Fruit fly (Drosophila melanogaster) whole organism, embryonic: Measurements from ENCODE around the gene CG31875.

Experiments used
- Blimp-1 ChIP-seq: fragments of 200-800 bp; sonication (Bioruptor generic); optimal IDR thresholded peaks from 3 replicates; lab custom pipeline; 2018; ENCODE audit warnings: missing biosample characterization, missing genetic modification characterization, mild to moderate bottlenecking, moderate library complexity, missing genetic modification reagents
- CG1024 ChIP-seq: fragments of 200-800 bp; sonication (Bioruptor generic); IDR thresholded peaks from 2 replicates; pipeline ENCODE4 v1.3.6; 2022; ENCODE audit warnings: missing biosample characterization, missing genetic modification characterization
- CG10565 ChIP-seq: fragments of 200-800 bp; sonication (Bioruptor generic); optimal IDR thresholded peaks from 3 replicates; lab custom pipeline; 2016; ENCODE audit warnings: missing biosample characterization, mild to moderate bottlenecking, missing genetic modification characterization
- CG10654 ChIP-seq: fragments of 200-800 bp; sonication (Bioruptor generic); optimal IDR thresholded peaks from 2 replicates; lab custom pipeline; 2016; ENCODE audit warnings: missing biosample characterization, missing genetic modification characterization
- CG11723 ChIP-seq: fragments of 200-800 bp; sonication (Bioruptor generic); optimal IDR thresholded peaks from 2 replicates; lab custom pipeline; 2017; ENCODE audit warnings: missing biosample characterization, mild to moderate bottlenecking, missing genetic modification characterization
- CG14965 ChIP-seq: fragments of 200-800 bp; sonication (Bioruptor generic); optimal IDR thresholded peaks from 2 replicates; lab custom pipeline; 2016; ENCODE audit warnings: missing biosample characterization, missing genetic modification characterization, borderline replicate concordance
- CG15479 ChIP-seq: fragments of 200-800 bp; sonication (Bioruptor generic); optimal IDR thresholded peaks from 3 replicates; lab custom pipeline; 2019; ENCODE audit warnings: missing biosample characterization, mild to moderate bottlenecking, missing genetic modification characterization, moderate library complexity
- CG15514 ChIP-seq: fragments of 200-800 bp; sonication (Bioruptor generic); optimal IDR thresholded peaks from 3 replicates; lab custom pipeline; 2017; ENCODE audit warnings: missing biosample characterization, missing genetic modification characterization, mild to moderate bottlenecking, moderate library complexity, missing genetic modification reagents
- CG16813 ChIP-seq: fragments of 200-800 bp; sonication (Bioruptor generic); IDR thresholded peaks from 3 replicates; pipeline ENCODE4 v1.3.6; 2022; ENCODE audit warnings: missing biosample characterization, missing genetic modification characterization; ENCODE audit not compliant: partially characterized antibody
- CG17802 ChIP-seq: fragments of 200-800 bp; sonication (Bioruptor generic); optimal IDR thresholded peaks from 2 replicates; lab custom pipeline; 2018; ENCODE audit warnings: missing biosample characterization, mild to moderate bottlenecking, missing genetic modification characterization, moderate library complexity
- CG18619 ChIP-seq: fragments of 200-800 bp; sonication (Bioruptor generic); optimal IDR thresholded peaks from 3 replicates; lab custom pipeline; 2017; ENCODE audit warnings: missing biosample characterization, mild to moderate bottlenecking, missing genetic modification characterization
- CG2120 ChIP-seq: fragments of 200-800 bp; sonication (Bioruptor generic); optimal IDR thresholded peaks from 3 replicates; lab custom pipeline; 2016; ENCODE audit warnings: missing biosample characterization, missing genetic modification characterization
- CG31365 ChIP-seq: fragments of 200-800 bp; sonication (Bioruptor generic); optimal IDR thresholded peaks from 2 replicates; lab custom pipeline; 2018; ENCODE audit warnings: missing biosample characterization, mild to moderate bottlenecking, missing genetic modification characterization
- CG31441 ChIP-seq: fragments of 200-800 bp; sonication (Bioruptor generic); IDR thresholded peaks from 2 replicates; pipeline ENCODE4 v1.3.6; 2022; ENCODE audit warnings: missing biosample characterization, missing genetic modification characterization
- CG34376 ChIP-seq: fragments of 200-800 bp; sonication (Bioruptor generic); optimal IDR thresholded peaks from 2 replicates; lab custom pipeline; 2018; ENCODE audit warnings: missing biosample characterization, mild to moderate bottlenecking, missing genetic modification characterization
- CG3726 ChIP-seq: fragments of 200-800 bp; sonication (Bioruptor generic); IDR thresholded peaks from 3 replicates; pipeline ENCODE4, ENCODE4 v1.3.6; 2022; ENCODE audit warnings: missing biosample characterization, missing genetic modification characterization
- CG4328 ChIP-seq: fragments of 200-800 bp; sonication (Bioruptor generic); optimal IDR thresholded peaks from 3 replicates; lab custom pipeline; 2017; ENCODE audit warnings: missing biosample characterization, missing genetic modification reagents, missing genetic modification characterization
- CG4360 ChIP-seq: fragments of 200-800 bp; sonication (Bioruptor generic); IDR thresholded peaks from 2 replicates; pipeline ENCODE4 v1.3.6; 2022; ENCODE audit warnings: missing biosample characterization, missing genetic modification characterization
- CG7987 ChIP-seq: fragments of 200-800 bp; sonication (Bioruptor generic); optimal IDR thresholded peaks from 2 replicates; lab custom pipeline; 2018; ENCODE audit warnings: missing biosample characterization, mild to moderate bottlenecking, missing genetic modification characterization, moderate library complexity
- CHES-1-like ChIP-seq: fragments of 200-800 bp; sonication (Bioruptor generic); optimal IDR thresholded peaks from 2 replicates; lab custom pipeline; 2016; ENCODE audit warnings: missing biosample characterization, missing genetic modification characterization
- CoRest ChIP-seq: fragments of 200-800 bp; sonication (Bioruptor generic); optimal IDR thresholded peaks from 3 replicates; lab custom pipeline; 2018; ENCODE audit warnings: missing biosample characterization, mild to moderate bottlenecking, missing genetic modification characterization, moderate library complexity
- Dll ChIP-seq: fragments of 200-800 bp; sonication (Bioruptor generic); IDR thresholded peaks from 4 replicates; pipeline ENCODE4 v1.3.6; 2022; ENCODE audit warnings: missing biosample characterization, missing genetic modification characterization; ENCODE audit not compliant: partially characterized antibody
- Fer2 ChIP-seq: fragments of 200-800 bp; sonication (Bioruptor generic); optimal IDR thresholded peaks from 2 replicates; lab custom pipeline; 2018; ENCODE audit warnings: missing biosample characterization, mild to moderate bottlenecking, missing genetic modification characterization, moderate library complexity
- Hr51 ChIP-seq, 2 experiments: fragments of 200-800 bp; sonication (Bioruptor generic); optimal IDR thresholded peaks; 2 replicates in 1 of 2; 3 replicates in 1 of 2; lab custom pipeline; 2016 to 2018; ENCODE audit warnings: missing biosample characterization in 2 of 2, missing genetic modification characterization in 2 of 2, mild to moderate bottlenecking in 1 of 2, moderate library complexity in 1 of 2
- Jarid2 ChIP-seq: fragments of 200-800 bp; sonication (Bioruptor generic); optimal IDR thresholded peaks from 3 replicates; lab custom pipeline; 2017; ENCODE audit warnings: mild to moderate bottlenecking, missing biosample characterization, missing genetic modification reagents, missing genetic modification characterization
- NfI ChIP-seq: fragments of 200-800 bp; sonication (Bioruptor generic); optimal IDR thresholded peaks from 3 replicates; lab custom pipeline; 2018; ENCODE audit warnings: missing biosample characterization, mild to moderate bottlenecking, missing genetic modification characterization, moderate library complexity
- Oli ChIP-seq: fragments of 200-800 bp; sonication (Bioruptor generic); optimal IDR thresholded peaks from 2 replicates; lab custom pipeline; 2018; ENCODE audit warnings: missing biosample characterization, mild to moderate bottlenecking, missing genetic modification characterization, moderate library complexity
- Rx ChIP-seq: fragments of 200-800 bp; sonication (Bioruptor generic); IDR thresholded peaks from 2 replicates; pipeline ENCODE4 v1.3.6; 2022; ENCODE audit warnings: missing biosample characterization, missing genetic modification characterization
- Sry-δ ChIP-seq: fragments of 200-800 bp; sonication (Bioruptor generic); optimal IDR thresholded peaks from 2 replicates; lab custom pipeline; 2016; ENCODE audit warnings: missing biosample characterization, missing genetic modification characterization
- Stat92E ChIP-seq, 3 experiments: fragments of >200 bp in 2 of 3; fragments of 200-800 bp in 1 of 3; sonication (Bioruptor generic) in 1 of 3; optimal IDR thresholded peaks; 2 replicates each; lab custom pipeline; 2017 to 2019; ENCODE audit warnings: missing biosample characterization in 3 of 3, missing genetic modification characterization in 3 of 3, mild to moderate bottlenecking in 1 of 3, moderate library complexity in 1 of 3
- abd-A ChIP-seq: fragments of 200-800 bp; sonication (Bioruptor generic); optimal IDR thresholded peaks from 3 replicates; lab custom pipeline; 2019; ENCODE audit warnings: missing biosample characterization, mild to moderate bottlenecking, missing genetic modification characterization, moderate library complexity
- amos ChIP-seq: fragments of 200-800 bp; sonication (Bioruptor generic); IDR thresholded peaks from 2 replicates; pipeline ENCODE4 v1.3.6; 2022; ENCODE audit warnings: missing biosample characterization, missing genetic modification characterization; ENCODE audit not compliant: partially characterized antibody
- ato ChIP-seq: fragments of 200-800 bp; sonication (Bioruptor generic); IDR thresholded peaks from 2 replicates; pipeline ENCODE4 v1.3.6; 2022; ENCODE audit warnings: missing biosample characterization, missing genetic modification characterization; ENCODE audit not compliant: partially characterized antibody
- bab2 ChIP-seq: fragments of 200-800 bp; sonication (Bioruptor generic); optimal IDR thresholded peaks from 2 replicates; lab custom pipeline; 2016; ENCODE audit warnings: missing biosample characterization, missing genetic modification characterization
- cwo ChIP-seq: fragments of 200-800 bp; sonication (Bioruptor generic); optimal IDR thresholded peaks from 3 replicates; lab custom pipeline; 2017; ENCODE audit warnings: missing biosample characterization, missing genetic modification characterization, mild to moderate bottlenecking, moderate library complexity, missing genetic modification reagents
- disco-r ChIP-seq: fragments of 200-800 bp; sonication (Bioruptor generic); optimal IDR thresholded peaks from 2 replicates; lab custom pipeline; 2016; ENCODE audit warnings: missing biosample characterization, missing genetic modification characterization
- dmrt11E ChIP-seq: fragments of 200-800 bp; sonication (Bioruptor generic); optimal IDR thresholded peaks from 3 replicates; lab custom pipeline; 2018; ENCODE audit warnings: missing biosample characterization, mild to moderate bottlenecking, missing genetic modification characterization, moderate library complexity
- eyg ChIP-seq: fragments of 200-800 bp; sonication (Bioruptor generic); optimal IDR thresholded peaks from 3 replicates; lab custom pipeline; 2016; ENCODE audit warnings: missing biosample characterization, missing genetic modification characterization
- gsb-n ChIP-seq: fragments of 200-800 bp; sonication (Bioruptor generic); optimal IDR thresholded peaks from 3 replicates; lab custom pipeline; 2018; ENCODE audit warnings: missing biosample characterization, mild to moderate bottlenecking, missing genetic modification characterization
- inv ChIP-seq: fragments of 200-800 bp; sonication (Bioruptor generic); IDR thresholded peaks from 2 replicates; pipeline ENCODE4 v1.3.6; 2022; ENCODE audit warnings: missing biosample characterization, missing genetic modification characterization; ENCODE audit not compliant: partially characterized antibody
- jumu ChIP-seq: fragments of 200-800 bp; sonication (Bioruptor generic); optimal IDR thresholded peaks from 3 replicates; lab custom pipeline; 2016; ENCODE audit warnings: missing biosample characterization, missing genetic modification characterization
- kni ChIP-seq: fragments of 200-800 bp; sonication (Bioruptor generic); optimal IDR thresholded peaks from 3 replicates; lab custom pipeline; 2017; ENCODE audit warnings: mild to moderate bottlenecking, missing biosample characterization, missing genetic modification reagents, missing genetic modification characterization
- schlank ChIP-seq: fragments of 200-800 bp; sonication (Bioruptor generic); optimal IDR thresholded peaks from 2 replicates; lab custom pipeline; 2018; ENCODE audit warnings: missing biosample characterization, mild to moderate bottlenecking, missing genetic modification characterization
- shn ChIP-seq: fragments of 200-800 bp; sonication (Bioruptor generic); optimal IDR thresholded peaks from 3 replicates; lab custom pipeline; 2016; ENCODE audit warnings: missing biosample characterization, missing genetic modification characterization
- slp2 ChIP-seq: fragments of 200-800 bp; sonication (Bioruptor generic); optimal IDR thresholded peaks from 2 replicates; lab custom pipeline; 2016; ENCODE audit warnings: missing biosample characterization, missing genetic modification characterization
- wor ChIP-seq: fragments of 200-800 bp; sonication (Bioruptor generic); IDR thresholded peaks from 2 replicates; pipeline ENCODE4 v1.3.6; 2022; ENCODE audit warnings: missing biosample characterization, missing genetic modification characterization

The CG31875 gene

DNA sequence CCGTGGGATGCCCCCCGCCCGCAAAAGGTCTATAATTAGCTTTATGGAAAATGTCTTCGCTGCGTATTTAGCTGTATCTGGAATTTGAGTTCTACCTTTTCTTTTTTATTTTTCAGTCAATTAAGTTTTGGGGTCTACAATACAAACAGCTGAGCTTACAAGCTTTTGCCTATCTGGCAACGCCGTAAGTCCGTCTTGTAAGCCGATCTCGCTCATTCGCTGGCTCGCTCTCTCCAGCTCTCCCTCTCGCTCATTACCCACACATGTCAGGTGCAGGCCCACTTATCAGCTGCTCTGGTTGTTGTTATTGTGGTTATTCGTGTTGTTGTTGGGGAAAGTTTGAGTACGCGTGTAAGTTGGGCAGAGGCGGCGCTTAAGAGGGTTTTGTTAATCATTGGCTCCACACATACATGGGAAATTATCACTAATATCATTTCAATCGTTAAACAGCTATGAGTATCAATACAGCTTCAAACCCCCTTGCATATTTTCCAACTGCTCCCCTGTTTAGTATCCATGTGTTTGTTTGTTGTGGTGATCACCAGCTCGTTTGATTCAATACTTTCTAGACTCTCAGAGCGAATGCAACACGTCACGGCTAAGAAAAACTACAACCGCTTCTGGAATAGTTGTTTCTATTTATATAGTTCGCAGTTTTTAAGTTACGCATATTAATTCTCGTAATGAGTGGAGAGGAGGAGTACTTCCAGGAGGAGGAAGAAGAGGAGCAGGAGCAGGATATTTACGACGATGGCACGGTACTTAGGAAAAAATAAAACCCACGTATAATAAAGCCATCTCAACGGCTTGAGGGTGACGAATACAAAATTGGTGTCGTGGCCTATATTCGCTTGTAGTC, 7.5 kb upstream of the CG31875 start (continued):
- peak; percentile 86 for TF ChIP-seq CG14965 (GFP tag; lab: Kevin White, UChicago)
- peak; percentile 95 for TF ChIP-seq Oli (tag; lab: Kevin White, UChicago)
- peak; percentile 98 for TF ChIP-seq schlank (tag; lab: Kevin White, UChicago)
- 0 out of 2 replicates have a peak, but pooled peaks have one; percentile 17 for TF ChIP-seq amos (GFP tag; lab: Robert Waterston, UW)
- peak; percentile 71 for TF ChIP-seq Sry-δ (GFP tag; lab: Kevin White, UChicago)
- peak; percentile 92 for TF ChIP-seq CG4328 (GFP tag; lab: Kevin White, UChicago)
- TF ChIP-seq CG31365 (tag; lab: Kevin White, UChicago), result peak; percentile 90
- peak; percentile 95 for TF ChIP-seq CG7987 (GFP tag; lab: Kevin White, UChicago)
- TF ChIP-seq bab2 (GFP tag; lab: Kevin White, UChicago), result peak; percentile 99
- TF ChIP-seq inv (GFP tag; lab: Robert Waterston, UW), result no peak; the same call in 1 of the 2 replicates
- TF ChIP-seq eyg (GFP tag; lab: Kevin White, UChicago), result peak; percentile 94
- peak; percentile 88 for TF ChIP-seq wor
- peak; percentile 93; the same call in 1 of the 2 replicates for TF ChIP-seq CG31441 (GFP tag; lab: Robert Waterston, UW)
- TF ChIP-seq cwo (GFP tag; lab: Kevin White, UChicago), result peak; percentile 94
- TF ChIP-seq CoRest (tag; lab: Kevin White, UChicago), result peak; percentile 97
- no peak for TF ChIP-seq ato (GFP tag; lab: Robert Waterston, UW)
- peak; percentile 94 for TF ChIP-seq Fer2 (tag; lab: Kevin White, UChicago)
- TF ChIP-seq CG10654 (GFP tag; lab: Kevin White, UChicago), result peak; percentile 95
- TF ChIP-seq NfI (GFP tag; lab: Kevin White, UChicago), result peak; percentile 97
- TF ChIP-seq CG4360 (GFP tag; lab: Robert Waterston, UW), result peak; percentile 98
- no peak for TF ChIP-seq abd-A (tag; lab: Kevin White, UChicago)
- peak; percentile 89; the same call in 2 of the 3 replicates for TF ChIP-seq CG3726 (GFP tag; lab: Robert Waterston, UW)
- TF ChIP-seq disco-r (GFP tag; lab: Kevin White, UChicago), result peak; percentile 94
- peak; percentile 84 for TF ChIP-seq CG15514
- TF ChIP-seq Rx (GFP tag; lab: Robert Waterston, UW), result peak; percentile 97
- no peak for TF ChIP-seq Dll
- peak; percentile 96 for TF ChIP-seq CG34376 (GFP tag; lab: Kevin White, UChicago)
- peak; percentile 89 for TF ChIP-seq CG10565 (GFP tag; lab: Kevin White, UChicago)
- no peak for TF ChIP-seq CG16813 (GFP tag; lab: Robert Waterston, UW)
- peak; percentile 96 for TF ChIP-seq CG18619 (GFP tag; lab: Kevin White, UChicago)
- peak in 1 of 3 experiments; percentile 83 for TF ChIP-seq Stat92E (GFP tag; optimal IDR thresholded peaks at IDR 0.05; lab: Kevin White, UChicago)
- peak; percentile 98 for TF ChIP-seq shn (GFP tag; lab: Kevin White, UChicago)
- peak; percentile 95 for TF ChIP-seq gsb-n (tag; lab: Kevin White, UChicago)
- peak; percentile 96 for TF ChIP-seq slp2 (GFP tag; lab: Kevin White, UChicago)
- TF ChIP-seq CG2120, result peak; percentile 99
- peak; percentile 94 for TF ChIP-seq dmrt11E (tag; lab: Kevin White, UChicago)
- peak; percentile 92 for TF ChIP-seq CG11723
- TF ChIP-seq jumu, result peak; percentile 98
- TF ChIP-seq CG1024 (GFP tag; lab: Robert Waterston, UW), result peak; percentile 91
- TF ChIP-seq kni (GFP tag; lab: Kevin White, UChicago), result peak; percentile 81
- TF ChIP-seq CG15479 (GFP tag; lab: Kevin White, UChicago), result no peak
- TF ChIP-seq CG17802 (tag; lab: Kevin White, UChicago), result peak; percentile 87
- TF ChIP-seq Blimp-1 (GFP tag; lab: Kevin White, UChicago), result peak; percentile 93
- TF ChIP-seq Jarid2 (GFP tag; lab: Kevin White, UChicago), result peak; percentile 82
- TF ChIP-seq Hr51 (GFP tag; optimal IDR thresholded peaks at IDR 0.05; lab: Kevin White, UChicago), result peak; percentile 96 to 97
- TF ChIP-seq CHES-1-like, result peak; percentile 98
